Worm (Caenorhabditis elegans) whole organism, L1 larva: ENCODE data around the gene trxr-1.

Source experiments
- C04F5.9 ChIP-seq: sonication (generic microtip); optimal IDR thresholded peaks from 2 replicates; lab custom pipeline; 2016; ENCODE audit warnings: missing genetic modification characterization, missing compliant biosample characterization
- C16A3.4 ChIP-seq: fragments of 150-350 bp; optimal IDR thresholded peaks from 2 replicates; lab custom pipeline; 2014; ENCODE audit warnings: missing biosample characterization, missing genetic modification characterization
- C34B4.2 ChIP-seq: sonication (generic microtip); optimal IDR thresholded peaks from 2 replicates; lab custom pipeline; 2017; ENCODE audit warnings: mild to moderate bottlenecking, missing genetic modification characterization, missing compliant biosample characterization
- Y116A8C.19 ChIP-seq: sonication (generic microtip); optimal IDR thresholded peaks from 2 replicates; lab custom pipeline; 2016; ENCODE audit warnings: missing compliant biosample characterization, missing genetic modification characterization, borderline replicate concordance
- alr-1 ChIP-seq: fragments of 200-800 bp; sonication (Bioruptor generic); optimal IDR thresholded peaks from 2 replicates; lab custom pipeline; 2018; ENCODE audit warnings: borderline replicate concordance, mild to moderate bottlenecking, missing genetic modification characterization, missing compliant biosample characterization
- ama-1 ChIP-seq: fragments of 150-350 bp; optimal IDR thresholded peaks from 2 replicates; lab custom pipeline; 2014
- blmp-1 ChIP-seq: fragments of 150-350 bp; optimal IDR thresholded peaks from 2 replicates; lab custom pipeline; 2014; ENCODE audit warnings: missing biosample characterization, missing genetic modification characterization
- ceh-8 ChIP-seq: fragments of 200-800 bp; sonication (Bioruptor generic); optimal IDR thresholded peaks from 2 replicates; lab custom pipeline; 2018; ENCODE audit warnings: mild to moderate bottlenecking, missing genetic modification characterization, moderate library complexity, missing compliant biosample characterization
- ceh-82 ChIP-seq, 3 experiments: fragments of 150-350 bp in 1 of 3; sonication (generic microtip) in 2 of 3; optimal IDR thresholded peaks; 2 replicates each; lab custom pipeline; 2014 to 2017; ENCODE audit warnings: missing biosample characterization in 3 of 3, missing genetic modification characterization in 3 of 3
- ces-1 ChIP-seq: fragments of 150-350 bp; optimal IDR thresholded peaks from 2 replicates; lab custom pipeline; 2014; ENCODE audit warnings: missing biosample characterization, missing genetic modification reagents, missing genetic modification characterization
- dpl-1 ChIP-seq, 3 experiments: fragments of 150-350 bp in 2 of 3; sonication (generic microtip) in 1 of 3; optimal IDR thresholded peaks; 2 replicates each; lab custom pipeline; 2014 to 2017; ENCODE audit warnings: missing biosample characterization in 3 of 3, missing genetic modification characterization in 3 of 3, missing genetic modification reagents in 3 of 3
- efl-1 ChIP-seq, 4 experiments: fragments of 150-350 bp; optimal IDR thresholded peaks in 3 of 4; peaks in 1 of 4; 1 replicate in 1 of 4; 2 replicates in 3 of 4; lab custom pipeline; 2014; ENCODE audit warnings: missing biosample characterization in 2 of 4, missing genetic modification characterization in 2 of 4, missing genetic modification reagents in 2 of 4
- efl-3 ChIP-seq: fragments of 200-800 bp; sonication (Bioruptor generic); optimal IDR thresholded peaks from 2 replicates; lab custom pipeline; 2018; ENCODE audit warnings: mild to moderate bottlenecking, missing genetic modification characterization, missing compliant biosample characterization
- elt-2 ChIP-seq: sonication (generic microtip); optimal IDR thresholded peaks from 2 replicates; lab custom pipeline; 2016; ENCODE audit warnings: missing genetic modification characterization, mild to moderate bottlenecking, inconsistent platforms, missing compliant biosample characterization, missing genetic modification reagents
- elt-3 ChIP-seq, 6 experiments: fragments of 150-350 bp in 1 of 6; sonication (generic microtip); optimal IDR thresholded peaks; 2 replicates each; lab custom pipeline; 2017 to 2018; ENCODE audit warnings: missing biosample characterization in 6 of 6, missing genetic modification characterization in 6 of 6, inconsistent platforms in 1 of 6
- fkh-10 ChIP-seq: sonication (generic microtip); optimal IDR thresholded peaks from 2 replicates; lab custom pipeline; 2017; ENCODE audit warnings: missing biosample characterization, missing genetic modification reagents, missing genetic modification characterization
- grh-1 ChIP-seq: fragments of 200-800 bp; sonication (Bioruptor generic); IDR thresholded peaks from 2 replicates; pipeline ENCODE4 v1.3.6; 2022; ENCODE audit warnings: missing genetic modification reagents, missing genetic modification characterization, missing compliant biosample characterization
- hlh-17 ChIP-seq: fragments of 200-800 bp; sonication (Bioruptor generic); optimal IDR thresholded peaks from 2 replicates; lab custom pipeline; 2018; ENCODE audit warnings: missing genetic modification characterization, mild to moderate bottlenecking, missing compliant biosample characterization, moderate library complexity, borderline replicate concordance
- irx-1 ChIP-seq: sonication (generic microtip); optimal IDR thresholded peaks from 2 replicates; lab custom pipeline; 2016; ENCODE audit warnings: missing genetic modification characterization, missing compliant biosample characterization
- jun-1 ChIP-seq: fragments of 150-350 bp; optimal IDR thresholded peaks from 2 replicates; lab custom pipeline; 2014; ENCODE audit warnings: missing biosample characterization, missing genetic modification reagents, missing genetic modification characterization
- lin-14 ChIP-seq: fragments of 200-800 bp; sonication (Bioruptor generic); optimal IDR thresholded peaks from 2 replicates; lab custom pipeline; 2018; ENCODE audit warnings: mild to moderate bottlenecking, missing genetic modification characterization, moderate library complexity, missing compliant biosample characterization
- lin-35 ChIP-seq, 2 experiments: fragments of 150-350 bp; optimal IDR thresholded peaks; 2 replicates each; lab custom pipeline; 2014; ENCODE audit warnings: missing biosample characterization in 2 of 2, missing genetic modification characterization in 2 of 2, missing genetic modification reagents in 2 of 2
- mab-9 ChIP-seq: fragments of 200-800 bp; sonication (Bioruptor generic); IDR thresholded peaks from 2 replicates; pipeline ENCODE4 v1.3.6; 2022; ENCODE audit warnings: missing genetic modification reagents, missing genetic modification characterization, missing compliant biosample characterization
- mdl-1 ChIP-seq, 2 experiments: fragments of 150-350 bp; optimal IDR thresholded peaks; 2 replicates each; lab custom pipeline; 2014 to 2017; ENCODE audit warnings: missing biosample characterization in 2 of 2, missing genetic modification characterization in 2 of 2, inconsistent platforms in 1 of 2
- mef-2 ChIP-seq: fragments of 150-350 bp; optimal IDR thresholded peaks from 2 replicates; lab custom pipeline; 2014; ENCODE audit warnings: missing biosample characterization, missing genetic modification characterization
- nhr-11 ChIP-seq: fragments of 150-350 bp; optimal IDR thresholded peaks from 2 replicates; lab custom pipeline; 2014; ENCODE audit warnings: missing biosample characterization, missing genetic modification characterization
- nhr-19 ChIP-seq: fragments of 200-800 bp; sonication (Bioruptor generic); conservative IDR thresholded peaks from 2 replicates; pipeline ENCODE4 v1.3.6; 2022; ENCODE audit warnings: missing genetic modification characterization, missing compliant biosample characterization
- nhr-20 ChIP-seq: sonication (generic microtip); optimal IDR thresholded peaks from 2 replicates; lab custom pipeline; 2016; ENCODE audit warnings: mild to moderate bottlenecking, missing genetic modification characterization, missing compliant biosample characterization
- nhr-237 ChIP-seq: fragments of 150-350 bp; optimal IDR thresholded peaks from 2 replicates; lab custom pipeline; 2014; ENCODE audit warnings: missing biosample characterization, missing genetic modification characterization
- nhr-47 ChIP-seq: sonication (generic microtip); optimal IDR thresholded peaks from 2 replicates; lab custom pipeline; 2016; ENCODE audit warnings: mild to moderate bottlenecking, missing genetic modification characterization, moderate library complexity, missing compliant biosample characterization
- nhr-76 ChIP-seq: sonication (generic microtip); optimal IDR thresholded peaks from 2 replicates; lab custom pipeline; 2017; ENCODE audit warnings: missing biosample characterization, missing genetic modification characterization
- nhr-84 ChIP-seq: sonication (generic microtip); optimal IDR thresholded peaks from 2 replicates; lab custom pipeline; 2017; ENCODE audit warnings: missing biosample characterization, missing genetic modification characterization
- nhr-85 ChIP-seq: sonication (generic microtip); peaks from one replicate; lab custom pipeline; 2016; ENCODE audit warnings: missing genetic modification characterization, inconsistent platforms, missing compliant biosample characterization
- nhr-90 ChIP-seq: sonication (generic microtip); optimal IDR thresholded peaks from 2 replicates; lab custom pipeline; 2016; ENCODE audit warnings: mild to moderate bottlenecking, missing genetic modification characterization, missing compliant biosample characterization; ENCODE audit not compliant: poor library complexity
- pqm-1 ChIP-seq: sonication (generic microtip); optimal IDR thresholded peaks from 3 replicates; lab custom pipeline; 2017; ENCODE audit warnings: missing biosample characterization, missing genetic modification characterization
- skn-1 ChIP-seq: fragments of 150-350 bp; optimal IDR thresholded peaks from 2 replicates; lab custom pipeline; 2014; ENCODE audit warnings: missing biosample characterization, missing genetic modification characterization
- snpc-4 ChIP-seq: fragments of 150-350 bp; optimal IDR thresholded peaks from 2 replicates; lab custom pipeline; 2014; ENCODE audit warnings: missing biosample characterization, missing genetic modification characterization
- snu-23 ChIP-seq: sonication (generic microtip); optimal IDR thresholded peaks from 2 replicates; lab custom pipeline; 2016; ENCODE audit warnings: missing genetic modification characterization, missing compliant biosample characterization
- sox-4 ChIP-seq: sonication (generic microtip); optimal IDR thresholded peaks from 2 replicates; lab custom pipeline; 2016; ENCODE audit warnings: missing genetic modification characterization, missing compliant biosample characterization
- swsn-7 ChIP-seq: sonication (generic microtip); optimal IDR thresholded peaks from 2 replicates; lab custom pipeline; 2016; ENCODE audit warnings: missing genetic modification characterization, missing compliant biosample characterization
- tbx-2 ChIP-seq: sonication (generic microtip); optimal IDR thresholded peaks from 2 replicates; lab custom pipeline; 2016; ENCODE audit warnings: missing genetic modification characterization, missing compliant biosample characterization
- unc-30 ChIP-seq: sonication (generic microtip); optimal IDR thresholded peaks from 2 replicates; lab custom pipeline; 2017; ENCODE audit warnings: missing biosample characterization, missing genetic modification characterization
- unc-86 ChIP-seq: sonication (generic microtip); optimal IDR thresholded peaks from 2 replicates; lab custom pipeline; 2016; ENCODE audit warnings: missing genetic modification characterization, missing compliant biosample characterization
- unc-98 ChIP-seq: fragments of 200-800 bp; sonication (Bioruptor generic); IDR thresholded peaks from 2 replicates; pipeline ENCODE4 v1.3.6; 2022; ENCODE audit warnings: missing genetic modification characterization, missing compliant biosample characterization
- xbp-1 ChIP-seq: sonication (generic microtip); optimal IDR thresholded peaks from 2 replicates; lab custom pipeline; 2016; ENCODE audit warnings: missing genetic modification characterization, missing compliant biosample characterization
- zip-4 ChIP-seq: fragments of 200-800 bp; sonication (Bioruptor generic); optimal IDR thresholded peaks from 2 replicates; lab custom pipeline; 2018; ENCODE audit warnings: mild to moderate bottlenecking, missing genetic modification characterization, moderate library complexity, missing compliant biosample characterization
- ztf-11 ChIP-seq, 2 experiments: sonication (generic microtip); optimal IDR thresholded peaks; 2 replicates each; lab custom pipeline; 2016 to 2017; ENCODE audit warnings: missing genetic modification characterization in 2 of 2, missing biosample characterization in 1 of 2, missing compliant biosample characterization in 1 of 2
- ztf-4 ChIP-seq: fragments of 150-350 bp; optimal IDR thresholded peaks from 2 replicates; lab custom pipeline; 2014; ENCODE audit warnings: missing biosample characterization, missing genetic modification characterization

trxr-1 gene

DNA sequence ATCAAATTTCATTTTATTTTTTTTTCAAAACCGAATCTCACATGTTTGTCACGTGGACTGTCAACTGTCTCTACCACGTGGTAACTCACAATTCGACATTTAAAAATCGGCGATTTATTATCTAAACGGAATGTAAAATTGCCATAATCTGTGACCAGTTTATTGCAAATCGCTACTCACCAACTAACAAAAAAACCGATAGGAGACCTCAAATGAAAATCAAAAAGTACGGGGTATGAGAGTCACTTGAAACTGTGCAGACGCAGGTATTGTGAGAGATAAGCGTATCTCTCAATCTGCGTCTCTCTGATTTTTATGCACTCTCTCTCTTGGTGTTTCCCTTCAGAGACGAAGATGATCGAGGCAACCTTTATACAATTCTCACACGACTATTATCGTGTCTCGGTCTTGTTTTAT lies 36.0 kb downstream of the trxr-1 start (continued):
- TF ChIP-seq nhr-237 (tag; lab: Kevin White, UChicago) (no peak), nhr-76 (no peak), unc-98 (GFP tag; lab: Robert Waterston, UW) (0 out of 2 replicates have a peak, but pooled peaks have one; percentile 14), C34B4.2 (no peak), snu-23 (GFP tag; lab: Kevin White, UChicago) (peak; percentile 91), C04F5.9 (tag; lab: Kevin White, UChicago) (peak; percentile 21), nhr-20 (tag; lab: Kevin White, UChicago) (peak; percentile 89), mef-2 (tag; lab: Kevin White, UChicago) (peak; percentile 16), ceh-82 (tag; optimal IDR thresholded peaks at IDR 0.05; lab: Kevin White, UChicago) (peak in 2 of 3 experiments; percentile 38 to 40), ama-1 (lab: Kevin White, UChicago) (peak; percentile 69), dpl-1 (GFP tag; optimal IDR thresholded peaks at IDR 0.05; lab: Kevin White, UChicago) (peak in 2 of 3 experiments; percentile 28 to 60), irx-1 (tag; lab: Kevin White, UChicago) (peak; percentile 67), jun-1 (peak; percentile 28), nhr-19 (peak; percentile 83), C16A3.4 (tag; lab: Kevin White, UChicago) (peak; percentile 44), fkh-10 (GFP tag; lab: Kevin White, UChicago) (no peak), lin-14 (peak; percentile 88), skn-1 (tag; lab: Kevin White, UChicago) (peak; percentile 9), nhr-90 (tag; lab: Kevin White, UChicago) (peak; percentile 83), tbx-2 (tag; lab: Kevin White, UChicago) (peak; percentile 70), snpc-4 (tag; lab: Kevin White, UChicago) (peak; percentile 27), nhr-11 (tag; lab: Kevin White, UChicago) (no peak), Y116A8C.19 (no peak), unc-86 (tag; lab: Kevin White, UChicago) (no peak), nhr-47 (peak; percentile 70), swsn-7 (tag; lab: Kevin White, UChicago) (peak; percentile 49), unc-30 (tag; lab: Kevin White, UChicago) (no peak), nhr-85 (tag; lab: Kevin White, UChicago) (peak; percentile 98), pqm-1 (tag; lab: Kevin White, UChicago) (no peak), blmp-1 (peak; percentile 79), efl-1 (optimal IDR thresholded peaks at IDR 0.05; lab: Kevin White, UChicago) (peak; percentile 27 to 56), efl-1 (GFP tag; optimal IDR thresholded peaks at IDR 0.05 in 1 of 2; lab: Kevin White, UChicago) (peak; percentile 22 to 91), grh-1 (GFP tag; lab: Robert Waterston, UW) (peak; percentile 78), mdl-1 (tag; optimal IDR thresholded peaks at IDR 0.05; lab: Kevin White, UChicago) (peak in 1 of 2 experiments; percentile 86), zip-4 (GFP tag; lab: Kevin White, UChicago) (peak; percentile 0)
- TF ChIP-seq, all 84 proteins: peak for 39

DNA sequence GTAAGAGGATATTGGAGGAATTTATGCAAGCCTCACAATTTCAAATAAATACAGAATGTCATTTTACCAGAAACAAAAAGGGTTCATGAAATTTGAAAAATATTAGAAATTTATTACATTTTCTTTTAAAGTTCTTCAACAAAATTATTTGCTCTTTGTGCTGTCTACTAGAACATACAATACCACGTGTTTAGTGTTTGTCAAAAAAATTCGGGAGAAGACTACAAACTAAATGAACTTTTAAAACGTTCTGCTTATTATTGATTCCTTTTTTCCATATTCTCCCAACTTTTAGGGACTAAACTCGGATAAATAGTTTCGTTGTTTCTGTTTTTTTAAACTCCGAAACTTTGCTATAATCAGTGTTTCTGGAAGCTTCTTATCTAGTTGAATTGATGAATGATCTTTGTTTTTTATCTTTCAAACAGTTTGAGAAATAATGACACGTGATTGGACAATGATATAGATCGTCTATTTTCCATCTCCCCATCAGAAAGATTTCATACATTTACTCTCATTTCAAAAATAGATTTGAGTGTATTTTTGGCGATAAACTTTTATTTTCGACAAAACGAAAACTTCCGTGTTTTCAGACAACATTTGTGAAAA lies 37.0 kb downstream of the trxr-1 start:
- TF ChIP-seq hlh-17 (GFP tag; lab: Kevin White, UChicago) (no peak), zip-4 (GFP tag; lab: Kevin White, UChicago) (no peak), blmp-1 (peak; percentile 10), grh-1 (GFP tag; lab: Robert Waterston, UW) (peak; percentile 42; the same call in 1 of the 2 replicates), unc-98 (GFP tag; lab: Robert Waterston, UW) (no peak), irx-1 (tag; lab: Kevin White, UChicago) (no peak), nhr-90 (tag; lab: Kevin White, UChicago) (peak; percentile 4), lin-35 (GFP tag; optimal IDR thresholded peaks at IDR 0.05; lab: Kevin White, UChicago) (peak in 1 of 2 experiments; percentile 66), snpc-4 (tag; lab: Kevin White, UChicago) (no peak), nhr-20 (tag; lab: Kevin White, UChicago) (peak; percentile 66), ztf-11 (tag; optimal IDR thresholded peaks at IDR 0.05; lab: Kevin White, UChicago) (no peak), mab-9 (GFP tag; lab: Robert Waterston, UW) (no peak), nhr-84 (tag; lab: Kevin White, UChicago) (no peak), pqm-1 (tag; lab: Kevin White, UChicago) (no peak), ces-1 (GFP tag; lab: Kevin White, UChicago) (no peak), alr-1 (tag; lab: Kevin White, UChicago) (no peak), xbp-1 (tag; lab: Kevin White, UChicago) (no peak), swsn-7 (tag; lab: Kevin White, UChicago) (no peak), ceh-8 (GFP tag; lab: Kevin White, UChicago) (no peak), sox-4 (tag; lab: Kevin White, UChicago) (no peak), ztf-4 (tag; lab: Kevin White, UChicago) (peak; percentile 6), snu-23 (GFP tag; lab: Kevin White, UChicago) (peak; percentile 50), nhr-19 (peak; percentile 57), elt-3 (tag; optimal IDR thresholded peaks at IDR 0.05; lab: Kevin White, UChicago) (peak in 2 of 6 experiments; percentile 31 to 57), efl-3 (GFP tag; lab: Kevin White, UChicago) (no peak), nhr-47 (peak; percentile 4), skn-1 (tag; lab: Kevin White, UChicago) (no peak), elt-2 (peak; percentile 73)
